Fruit fly (Drosophila melanogaster) whole organism, prepupa: ENCODE data around the gene CG11149.

Source experiments
- Blimp-1 ChIP-seq: fragments of 200-800 bp; sonication (Bioruptor generic); optimal IDR thresholded peaks from 3 replicates; lab custom pipeline; 2017; ENCODE audit warnings: missing biosample characterization, missing genetic modification characterization, mild to moderate bottlenecking, moderate library complexity, missing genetic modification reagents
- CG10631 ChIP-seq: fragments of 200-800 bp; sonication (Bioruptor generic); optimal IDR thresholded peaks from 2 replicates; lab custom pipeline; 2016; ENCODE audit warnings: missing biosample characterization, missing genetic modification characterization
- CG10669 ChIP-seq: fragments of 200-800 bp; sonication (Bioruptor generic); optimal IDR thresholded peaks from 3 replicates; lab custom pipeline; 2018; ENCODE audit warnings: missing biosample characterization, mild to moderate bottlenecking, missing genetic modification characterization, moderate library complexity
- CG11294 ChIP-seq: fragments of 200-800 bp; sonication (Bioruptor generic); IDR thresholded peaks from 2 replicates; pipeline ENCODE4 v1.3.6; 2022; ENCODE audit warnings: missing biosample characterization, missing genetic modification characterization
- CG11902 ChIP-seq: fragments of 200-800 bp; sonication (Bioruptor generic); optimal IDR thresholded peaks from 3 replicates; lab custom pipeline; 2016; ENCODE audit warnings: missing biosample characterization, missing genetic modification characterization
- CG15336 ChIP-seq: fragments of 200-800 bp; sonication (Bioruptor generic); IDR thresholded peaks from 2 replicates; pipeline ENCODE4 v1.3.6; 2022; ENCODE audit warnings: missing biosample characterization, missing genetic modification characterization
- CG16779 ChIP-seq: fragments of 200-800 bp; sonication (Bioruptor generic); optimal IDR thresholded peaks from 3 replicates; lab custom pipeline; 2017; ENCODE audit warnings: missing biosample characterization, mild to moderate bottlenecking, missing genetic modification characterization
- CG3032 ChIP-seq: fragments of 200-800 bp; optimal IDR thresholded peaks from 2 replicates; lab custom pipeline; 2019; ENCODE audit warnings: missing biosample characterization, mild to moderate bottlenecking, missing genetic modification characterization, moderate library complexity
- CG31627 ChIP-seq: fragments of 200-800 bp; sonication (Bioruptor generic); optimal IDR thresholded peaks from 3 replicates; lab custom pipeline; 2016; ENCODE audit warnings: missing biosample characterization, missing genetic modification characterization
- CG32006 ChIP-seq: fragments of 200-800 bp; sonication (Bioruptor generic); optimal IDR thresholded peaks from 3 replicates; lab custom pipeline; 2017; ENCODE audit warnings: missing biosample characterization, mild to moderate bottlenecking, missing genetic modification characterization
- CG34406 ChIP-seq: fragments of 200-800 bp; sonication (Bioruptor generic); optimal IDR thresholded peaks from 3 replicates; lab custom pipeline; 2016; ENCODE audit warnings: missing biosample characterization, missing genetic modification characterization
- CG4318 ChIP-seq: fragments of 200-800 bp; sonication (Bioruptor generic); optimal IDR thresholded peaks from 3 replicates; lab custom pipeline; 2017; ENCODE audit warnings: missing biosample characterization, mild to moderate bottlenecking, missing genetic modification characterization
- CG6163 ChIP-seq: fragments of 200-800 bp; sonication (Bioruptor generic); IDR thresholded peaks from 3 replicates; pipeline ENCODE4 v1.3.6; 2022; ENCODE audit warnings: missing biosample characterization, missing genetic modification characterization
- CG6276 ChIP-seq: fragments of 200-800 bp; sonication (Bioruptor generic); optimal IDR thresholded peaks from 2 replicates; lab custom pipeline; 2017; ENCODE audit warnings: missing biosample characterization, mild to moderate bottlenecking, missing genetic modification characterization
- CG6792 ChIP-seq: fragments of 200-800 bp; sonication (Bioruptor generic); optimal IDR thresholded peaks from 3 replicates; lab custom pipeline; 2016; ENCODE audit warnings: missing biosample characterization, missing genetic modification characterization
- CG6808 ChIP-seq: fragments of 200-800 bp; sonication (Bioruptor generic); optimal IDR thresholded peaks from 3 replicates; lab custom pipeline; 2017; ENCODE audit warnings: missing biosample characterization, missing genetic modification characterization, mild to moderate bottlenecking, moderate library complexity, missing genetic modification reagents
- CG6854 ChIP-seq: fragments of 200-800 bp; sonication (Bioruptor generic); optimal IDR thresholded peaks from 2 replicates; lab custom pipeline; 2017; ENCODE audit warnings: missing biosample characterization, mild to moderate bottlenecking, missing genetic modification characterization
- CG8119 ChIP-seq: fragments of 200-800 bp; sonication (Bioruptor generic); IDR thresholded peaks from 3 replicates; pipeline ENCODE4 v1.3.6; 2022; ENCODE audit warnings: missing biosample characterization, missing genetic modification characterization
- CG8319 ChIP-seq: fragments of 200-800 bp; sonication (Bioruptor generic); optimal IDR thresholded peaks from 3 replicates; lab custom pipeline; 2016; ENCODE audit warnings: missing biosample characterization, missing genetic modification characterization
- CG8632 ChIP-seq: fragments of 200-800 bp; sonication (Bioruptor generic); optimal IDR thresholded peaks from 3 replicates; lab custom pipeline; 2016; ENCODE audit warnings: missing biosample characterization, missing genetic modification characterization
- CG9139 ChIP-seq: fragments of 200-800 bp; sonication (Bioruptor generic); optimal IDR thresholded peaks from 3 replicates; lab custom pipeline; 2017; ENCODE audit warnings: missing biosample characterization, mild to moderate bottlenecking, missing genetic modification characterization
- Eip75B ChIP-seq: fragments of 200-800 bp; sonication (Bioruptor generic); optimal IDR thresholded peaks from 3 replicates; lab custom pipeline; 2016; ENCODE audit warnings: missing biosample characterization, missing genetic modification characterization
- Eip78C ChIP-seq: fragments of 200-800 bp; sonication (Bioruptor generic); peaks from one replicate; lab custom pipeline; 2016; ENCODE audit warnings: missing biosample characterization, missing genetic modification characterization
- Eip93F ChIP-seq: fragments of 200-800 bp; sonication (Bioruptor generic); optimal IDR thresholded peaks from 2 replicates; lab custom pipeline; 2016; ENCODE audit warnings: missing biosample characterization, mild to moderate bottlenecking, missing genetic modification characterization
- Ets21C ChIP-seq: fragments of 200-800 bp; sonication (Bioruptor generic); optimal IDR thresholded peaks from 3 replicates; lab custom pipeline; 2016; ENCODE audit warnings: missing biosample characterization, missing genetic modification characterization
- Ets96B ChIP-seq: fragments of 200-800 bp; optimal IDR thresholded peaks from 2 replicates; lab custom pipeline; 2019; ENCODE audit warnings: missing biosample characterization, mild to moderate bottlenecking, missing genetic modification characterization, moderate library complexity
- Gug ChIP-seq: fragments of 200-800 bp; sonication (Bioruptor generic); IDR thresholded peaks from 2 replicates; pipeline ENCODE4 v1.3.6; 2022; ENCODE audit warnings: missing biosample characterization, missing genetic modification characterization
- Hr38 ChIP-seq: sonication (Bioruptor generic); optimal IDR thresholded peaks from 2 replicates; lab custom pipeline; 2016; ENCODE audit warnings: missing biosample characterization, missing genetic modification characterization
- Hr4 ChIP-seq: fragments of 200-800 bp; sonication (Bioruptor generic); optimal IDR thresholded peaks from 3 replicates; lab custom pipeline; 2016; ENCODE audit warnings: missing biosample characterization, missing genetic modification characterization
- Met ChIP-seq: fragments of 200-800 bp; sonication (Bioruptor generic); optimal IDR thresholded peaks from 3 replicates; lab custom pipeline; 2016; ENCODE audit warnings: missing biosample characterization, missing genetic modification characterization
- Smox ChIP-seq: fragments of 200-800 bp; sonication (Bioruptor generic); optimal IDR thresholded peaks from 3 replicates; lab custom pipeline; 2016; ENCODE audit warnings: missing biosample characterization, missing genetic modification characterization
- Sox14 ChIP-seq: fragments of 200-800 bp; sonication (Bioruptor generic); optimal IDR thresholded peaks from 3 replicates; lab custom pipeline; 2016; ENCODE audit warnings: missing biosample characterization, missing genetic modification characterization
- Sox15 ChIP-seq: fragments of 200-800 bp; sonication (Bioruptor generic); optimal IDR thresholded peaks from 3 replicates; lab custom pipeline; 2016; ENCODE audit warnings: missing biosample characterization, missing genetic modification characterization
- acj6 ChIP-seq: fragments of 200-800 bp; sonication (Bioruptor generic); optimal IDR thresholded peaks from 3 replicates; lab custom pipeline; 2016; ENCODE audit warnings: missing biosample characterization, missing genetic modification characterization
- cyc ChIP-seq: fragments of 200-800 bp; sonication (Bioruptor generic); optimal IDR thresholded peaks from 3 replicates; lab custom pipeline; 2016; ENCODE audit warnings: missing biosample characterization, missing genetic modification characterization
- dac ChIP-seq: fragments of 200-800 bp; sonication (Bioruptor generic); optimal IDR thresholded peaks from 2 replicates; lab custom pipeline; 2017; ENCODE audit warnings: missing biosample characterization, mild to moderate bottlenecking, missing genetic modification characterization
- dsx ChIP-seq: fragments of 200-800 bp; optimal IDR thresholded peaks from 3 replicates; lab custom pipeline; 2019; ENCODE audit warnings: missing biosample characterization, mild to moderate bottlenecking, missing genetic modification characterization, moderate library complexity; ENCODE audit not compliant: poor library complexity, severe bottlenecking
- esn ChIP-seq: fragments of 200-800 bp; sonication (Bioruptor generic); optimal IDR thresholded peaks from 2 replicates; lab custom pipeline; 2016; ENCODE audit warnings: missing biosample characterization, mild to moderate bottlenecking, missing genetic modification characterization, moderate library complexity
- fd59A ChIP-seq: fragments of 200-800 bp; sonication (Bioruptor generic); optimal IDR thresholded peaks from 2 replicates; lab custom pipeline; 2017; ENCODE audit warnings: missing biosample characterization, mild to moderate bottlenecking, missing genetic modification characterization, missing genetic modification reagents
- fd85E ChIP-seq: fragments of 200-800 bp; sonication (Bioruptor generic); optimal IDR thresholded peaks from 3 replicates; lab custom pipeline; 2016; ENCODE audit warnings: missing biosample characterization, missing genetic modification characterization
- fkh ChIP-seq: fragments of 200-800 bp; sonication (Bioruptor generic); optimal IDR thresholded peaks from 3 replicates; lab custom pipeline; 2017; ENCODE audit warnings: missing biosample characterization, mild to moderate bottlenecking, missing genetic modification characterization, moderate library complexity
- lz ChIP-seq: fragments of 200-800 bp; sonication (Bioruptor generic); optimal IDR thresholded peaks from 3 replicates; lab custom pipeline; 2016; ENCODE audit warnings: missing biosample characterization, missing genetic modification characterization
- net ChIP-seq: fragments of 200-800 bp; sonication (Bioruptor generic); optimal IDR thresholded peaks from 3 replicates; lab custom pipeline; 2016; ENCODE audit warnings: missing biosample characterization, missing genetic modification characterization
- pdm3 ChIP-seq: fragments of 200-800 bp; sonication (Bioruptor generic); optimal IDR thresholded peaks from 3 replicates; lab custom pipeline; 2016; ENCODE audit warnings: missing biosample characterization, missing genetic modification characterization
- salr ChIP-seq, 2 experiments: fragments of 200-800 bp; sonication (Bioruptor generic); optimal IDR thresholded peaks; 3 replicates each; lab custom pipeline; 2016 to 2018; ENCODE audit warnings: missing biosample characterization in 2 of 2, missing genetic modification characterization in 2 of 2, mild to moderate bottlenecking in 1 of 2
- spab ChIP-seq: fragments of 200-800 bp; sonication (Bioruptor generic); optimal IDR thresholded peaks from 2 replicates; lab custom pipeline; 2017; ENCODE audit warnings: missing biosample characterization, mild to moderate bottlenecking, missing genetic modification characterization, missing genetic modification reagents
- svp ChIP-seq: fragments of 200-800 bp; sonication (Bioruptor generic); peaks from one replicate; lab custom pipeline; 2016; ENCODE audit warnings: missing biosample characterization, missing genetic modification characterization
- vri ChIP-seq: fragments of 200-800 bp; sonication (Bioruptor generic); optimal IDR thresholded peaks from 3 replicates; lab custom pipeline; 2016; ENCODE audit warnings: missing biosample characterization, mild to moderate bottlenecking, missing genetic modification characterization

CG11149 gene

DNA sequence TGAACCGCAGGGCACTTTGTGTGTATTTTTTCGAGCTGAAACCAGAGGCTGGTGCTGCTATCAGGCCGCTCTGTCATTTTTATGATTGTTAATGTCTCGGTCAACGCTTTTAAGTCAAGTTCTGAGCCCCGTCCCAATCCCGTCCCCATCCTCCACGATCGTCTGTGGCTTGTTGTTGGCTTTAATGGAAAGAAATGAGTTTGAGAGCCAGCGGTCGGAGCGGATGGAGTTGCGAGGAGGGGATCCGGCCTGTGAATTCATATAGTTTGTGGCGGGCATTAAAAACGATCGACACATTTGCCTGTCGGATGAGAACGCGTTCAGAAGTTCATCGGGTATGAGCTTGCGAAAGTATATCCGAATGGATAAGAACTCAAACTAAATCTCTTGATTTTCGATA is 25.2 kb upstream of the CG11149 start, which contains the start of gene CG11029:
CG11029 (plus strand) TSS at position 301 of the 400 bp plus-strand sequence.
- TF ChIP-seq CG9139 (GFP tag; lab: Kevin White, UChicago) (no peak), CG6854 (GFP tag; lab: Kevin White, UChicago) (no peak), svp (GFP tag; lab: Kevin White, UChicago) (no peak), lz (GFP tag; lab: Kevin White, UChicago) (no peak), dsx (GFP tag; lab: Kevin White, UChicago) (no peak), cyc (GFP tag; lab: Kevin White, UChicago) (no peak), CG8119 (GFP tag; lab: Robert Waterston, UW) (no peak), Eip93F (GFP tag; lab: Kevin White, UChicago) (no peak), salr (GFP tag; optimal IDR thresholded peaks at IDR 0.05; lab: Kevin White, UChicago) (no peak), pdm3 (GFP tag; lab: Kevin White, UChicago) (no peak), fd85E (no peak), CG3032 (no peak), fd59A (GFP tag; lab: Kevin White, UChicago) (no peak)

- TF ChIP-seq acj6 = peak; percentile 5
- no peak for TF ChIP-seq Blimp-1 (GFP tag; lab: Kevin White, UChicago)
- TF ChIP-seq lz (GFP tag; lab: Kevin White, UChicago) = peak; percentile 49
- no peak for TF ChIP-seq vri (GFP tag; lab: Kevin White, UChicago)
- peak; percentile 18 for TF ChIP-seq CG8632 (GFP tag; lab: Kevin White, UChicago)
- no peak for TF ChIP-seq fkh
- TF ChIP-seq CG32006 = peak; percentile 52
- peak; percentile 22 for TF ChIP-seq CG10631 (GFP tag; lab: Kevin White, UChicago)
- TF ChIP-seq CG11294 = no peak
- TF ChIP-seq Eip75B (GFP tag; lab: Kevin White, UChicago) = peak; percentile 32
- TF ChIP-seq net (GFP tag; lab: Kevin White, UChicago) = peak; percentile 38
- TF ChIP-seq CG9139 (GFP tag; lab: Kevin White, UChicago) = no peak
- peak; percentile 28 for TF ChIP-seq Met
- no peak for TF ChIP-seq Ets21C (GFP tag; lab: Kevin White, UChicago)
- TF ChIP-seq CG8119 (GFP tag; lab: Robert Waterston, UW) = 0 out of 3 replicates have a peak, but pooled peaks have one; percentile 40
- TF ChIP-seq cyc (GFP tag; lab: Kevin White, UChicago) = peak; percentile 8
- peak; percentile 9 for TF ChIP-seq CG10669
- TF ChIP-seq Smox (GFP tag; lab: Kevin White, UChicago) = peak; percentile 40
- TF ChIP-seq Ets96B (tag; lab: Kevin White, UChicago) = peak; percentile 28
- peak; percentile 40 for TF ChIP-seq CG6276 (GFP tag; lab: Kevin White, UChicago)
- no peak for TF ChIP-seq Eip93F (GFP tag; lab: Kevin White, UChicago)
- peak; percentile 88 for TF ChIP-seq Eip78C (GFP tag; lab: Kevin White, UChicago)
- no peak for TF ChIP-seq CG4318 (GFP tag; lab: Kevin White, UChicago)
- TF ChIP-seq esn (GFP tag; lab: Kevin White, UChicago) = peak; percentile 49
- no peak for TF ChIP-seq salr (GFP tag; optimal IDR thresholded peaks at IDR 0.05; lab: Kevin White, UChicago)
- TF ChIP-seq CG6792 (GFP tag; lab: Kevin White, UChicago) = no peak
- TF ChIP-seq CG31627 = peak; percentile 30
- peak; percentile 74 for TF ChIP-seq CG6163 (GFP tag; lab: Robert Waterston, UW)
- TF ChIP-seq spab (GFP tag; lab: Kevin White, UChicago) = no peak
- peak; percentile 26 for TF ChIP-seq svp (GFP tag; lab: Kevin White, UChicago)
- no peak for TF ChIP-seq CG8319 (GFP tag; lab: Kevin White, UChicago)
- peak; percentile 3 for TF ChIP-seq Sox14 (GFP tag; lab: Kevin White, UChicago)
- TF ChIP-seq Hr38 (GFP tag; lab: Kevin White, UChicago) = no peak
- TF ChIP-seq CG6808 (GFP tag; lab: Kevin White, UChicago) = no peak
- peak; percentile 54 for TF ChIP-seq CG34406
- no peak for TF ChIP-seq dsx (GFP tag; lab: Kevin White, UChicago)
- peak; percentile 65 for TF ChIP-seq Hr4 (GFP tag; lab: Kevin White, UChicago)
- TF ChIP-seq CG16779 (tag; lab: Kevin White, UChicago) = no peak
- peak; percentile 8 for TF ChIP-seq CG11902 (GFP tag; lab: Kevin White, UChicago)
- peak; percentile 52 for TF ChIP-seq CG15336 (GFP tag; lab: Robert Waterston, UW)
- TF ChIP-seq dac (GFP tag; lab: Kevin White, UChicago) = no peak
- peak; percentile 12 for TF ChIP-seq Sox15 (GFP tag; lab: Kevin White, UChicago)
- TF ChIP-seq Gug (GFP tag; lab: Robert Waterston, UW) = no peak
Observed at dm6 chr2L:5743537-5744148, 22.9 kb upstream of the CG11149 start.
